Fruit fly (Drosophila melanogaster) S2 (cell line): ENCODE results near the gene CG17129.

Experiments used
- CG8478 ChIP-seq: fragments of >200 bp; optimal IDR thresholded peaks from 2 replicates; lab custom pipeline; 2018
- CTCF ChIP-seq, 2 experiments: fragments of >200 bp; optimal IDR thresholded peaks; 2 replicates each; lab custom pipeline; 2018

CG17129 gene

dm6 chr3L:696404-697054 lies 16.4 kb upstream of the CG17129 start:
- no peak for TF ChIP-seq CTCF (optimal IDR thresholded peaks at IDR 0.05; lab: Kevin White, UChicago)

DNA sequence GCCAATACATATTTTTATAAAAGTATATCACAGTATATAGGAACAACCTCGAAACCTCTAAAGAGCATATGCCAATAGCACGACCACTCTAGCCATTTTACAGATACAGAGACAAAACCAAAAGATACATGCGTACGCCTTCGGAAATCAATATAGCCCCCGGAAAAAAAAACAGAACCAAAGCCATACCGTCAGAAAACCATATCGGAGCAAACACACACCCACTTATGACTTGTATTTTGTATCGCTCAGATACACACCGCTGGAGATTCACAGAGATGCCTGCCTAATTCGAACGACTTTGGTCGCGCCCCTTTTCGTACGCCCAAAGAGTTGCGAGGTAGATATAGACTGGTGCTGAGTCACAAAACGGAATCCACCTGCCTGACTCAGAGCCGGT lies 15.4 kb upstream of the CG17129 start:
- no peak for TF ChIP-seq CTCF (optimal IDR thresholded peaks at IDR 0.05; lab: Kevin White, UChicago)
- no peak for TF ChIP-seq CG8478 (lab: Kevin White, UChicago)

- no peak for TF ChIP-seq CTCF (optimal IDR thresholded peaks at IDR 0.05; lab: Kevin White, UChicago)
- TF ChIP-seq CG8478 (lab: Kevin White, UChicago): no peak
Observed at dm6 chr3L:692699-693098, 12.6 kb upstream of the CG17129 start, which contains the start of gene Vti1a. Gene Vti1a, minus strand, starts transcription at chr3L:692919.

DNA sequence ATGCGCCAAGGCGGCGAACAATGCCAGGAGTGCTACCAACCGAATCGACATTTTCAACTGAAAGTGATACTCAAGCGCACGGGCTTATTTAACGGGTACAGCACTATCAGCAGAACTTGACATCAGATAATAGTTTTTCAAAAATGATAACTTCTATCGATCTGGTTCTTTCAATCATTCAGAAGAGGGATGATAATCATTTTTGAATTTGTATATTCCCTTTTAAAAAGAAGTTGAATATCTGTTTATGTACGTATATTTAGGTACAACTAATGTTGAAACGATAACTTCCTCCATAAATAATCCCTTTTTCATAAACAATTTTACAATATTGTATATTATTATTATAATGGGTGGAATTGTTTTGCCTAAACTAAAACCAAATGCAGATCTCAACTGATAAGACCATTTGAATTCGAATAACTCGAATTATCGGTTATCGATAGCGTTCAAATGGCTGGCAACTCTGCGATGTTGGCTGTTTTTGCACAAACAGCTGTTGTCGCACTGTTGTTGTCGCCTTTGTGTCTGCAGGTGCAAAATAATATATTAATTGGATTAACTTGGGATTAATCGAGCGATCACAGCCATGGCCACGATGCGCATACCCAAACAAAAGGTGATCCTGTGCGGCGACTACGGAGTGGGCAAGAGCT lies 10.0 kb upstream of the CG17129 start, which contains the start of the genes CG32483 and RabX6:
Gene CG32483 (minus strand): TSS at position 51 of the 656 bp plus-strand sequence.
Gene RabX6 (plus strand): TSS at position 487 of the 656 bp plus-strand sequence.
- TF ChIP-seq CTCF (optimal IDR thresholded peaks at IDR 0.05; lab: Kevin White, UChicago): peak in 1 of 2 experiments; percentile 3
- TF ChIP-seq CG8478 (lab: Kevin White, UChicago): no peak

dm6 chr3L:687858-688257 lies 7.7 kb upstream of the CG17129 start, which contains the start of gene hiro:
Gene hiro, minus strand, starts transcription at chr3L:687958.
- TF ChIP-seq CG8478 (lab: Kevin White, UChicago) (no peak), CTCF (optimal IDR thresholded peaks at IDR 0.05; lab: Kevin White, UChicago) (no peak)

DNA sequence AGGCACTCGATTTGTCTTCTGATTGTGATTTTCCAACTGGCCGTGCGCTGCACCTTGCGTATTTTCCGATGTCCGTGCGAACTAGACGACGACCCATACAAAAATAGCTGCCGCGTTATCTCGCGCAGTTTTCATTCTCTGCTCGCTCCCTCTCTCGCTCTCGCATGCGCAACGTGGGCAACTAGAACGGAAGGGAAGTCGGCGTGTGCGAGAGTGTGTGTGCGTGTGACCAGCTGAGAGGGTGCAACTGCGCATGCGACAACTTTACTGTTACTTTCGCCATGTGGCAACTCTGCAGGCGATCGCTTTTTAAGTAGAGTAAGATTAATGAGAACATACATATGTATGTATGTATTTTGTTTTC lies 5.3 kb upstream of the CG17129 start, which contains the start of gene ebd1:
Gene ebd1 (minus strand): TSS at position 109 of the 364 bp plus-strand sequence.
- TF ChIP-seq CG8478 (lab: Kevin White, UChicago) (peak; percentile 40), CTCF (optimal IDR thresholded peaks at IDR 0.05; lab: Kevin White, UChicago) (no peak)

DNA sequence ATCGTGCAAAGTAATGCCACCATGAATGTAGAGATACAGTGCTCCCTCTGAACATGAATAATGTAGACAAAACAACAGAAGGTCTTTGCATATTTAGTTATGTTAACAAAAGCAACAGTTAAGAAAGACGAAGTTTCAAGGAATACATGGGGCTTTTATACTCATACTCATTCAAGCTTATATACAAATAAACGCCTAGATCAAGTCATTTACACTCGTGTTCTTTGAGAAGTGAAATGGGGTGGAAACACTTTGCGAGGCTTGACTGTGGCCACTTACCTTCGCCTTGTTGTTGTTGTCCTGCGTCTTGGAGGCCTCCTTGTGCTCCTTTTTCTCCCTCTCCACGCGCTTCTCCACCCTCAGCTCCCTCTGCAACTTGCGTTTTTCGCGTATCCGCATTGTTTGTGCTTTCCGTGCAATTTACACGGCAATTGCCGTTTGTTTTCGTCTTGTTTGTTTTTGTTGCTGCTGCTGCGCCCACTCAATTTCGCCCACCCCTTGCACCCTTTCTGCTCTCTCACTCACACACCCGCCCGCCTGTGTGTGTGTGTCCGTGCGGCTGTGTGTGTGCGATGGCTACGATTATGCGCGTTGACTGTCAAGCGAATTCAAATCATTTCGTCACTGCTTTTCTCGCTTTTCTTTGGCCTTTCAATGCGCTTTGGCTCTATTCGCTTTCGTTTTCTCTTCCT lies 4.8 kb upstream of the CG17129 start:
- TF ChIP-seq CG8478 (lab: Kevin White, UChicago) (no peak), CTCF (optimal IDR thresholded peaks at IDR 0.05; lab: Kevin White, UChicago) (no peak)

- no peak for TF ChIP-seq CTCF (optimal IDR thresholded peaks at IDR 0.05; lab: Kevin White, UChicago)
- TF ChIP-seq CG8478 (lab: Kevin White, UChicago): no peak
Observed at dm6 chr3L:682420-682882, 2.3 kb upstream of the CG17129 start, which contains the start of gene CG3386. Gene CG3386, minus strand, starts transcription at chr3L:682470.

- TF ChIP-seq CG8478 (lab: Kevin White, UChicago) (no peak), CTCF (optimal IDR thresholded peaks at IDR 0.05; lab: Kevin White, UChicago) (no peak)
Observed at dm6 chr3L:681793-682369, 1.8 kb upstream of the CG17129 start.

- no peak for TF ChIP-seq CTCF (optimal IDR thresholded peaks at IDR 0.05; lab: Kevin White, UChicago)
- TF ChIP-seq CG8478 (lab: Kevin White, UChicago): no peak
Observed at dm6 chr3L:675856-676255, 4.3 kb downstream of the CG17129 start.

DNA sequence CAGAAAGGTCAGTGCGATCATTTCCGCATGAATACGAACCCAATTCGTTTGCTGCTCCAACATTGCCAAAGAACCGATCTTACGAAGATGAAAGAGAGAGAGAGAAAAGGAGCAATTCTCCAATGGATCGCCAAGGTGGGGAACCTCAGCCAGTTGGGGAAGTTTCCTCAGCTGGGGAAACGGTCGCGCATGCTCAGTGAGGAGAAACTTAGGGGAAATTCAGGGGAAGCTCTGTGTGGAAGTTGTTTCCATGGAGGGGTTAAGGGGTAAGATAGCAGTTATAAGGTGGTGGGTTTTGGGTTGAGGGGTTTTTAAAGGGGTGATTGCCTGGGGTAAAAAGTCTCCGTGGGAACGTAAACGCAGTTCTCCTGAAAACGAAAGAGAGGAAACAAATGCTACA lies 6.8 kb downstream of the CG17129 start:
- TF ChIP-seq CTCF (optimal IDR thresholded peaks at IDR 0.05; lab: Kevin White, UChicago) (no peak), CG8478 (lab: Kevin White, UChicago) (no peak)

DNA sequence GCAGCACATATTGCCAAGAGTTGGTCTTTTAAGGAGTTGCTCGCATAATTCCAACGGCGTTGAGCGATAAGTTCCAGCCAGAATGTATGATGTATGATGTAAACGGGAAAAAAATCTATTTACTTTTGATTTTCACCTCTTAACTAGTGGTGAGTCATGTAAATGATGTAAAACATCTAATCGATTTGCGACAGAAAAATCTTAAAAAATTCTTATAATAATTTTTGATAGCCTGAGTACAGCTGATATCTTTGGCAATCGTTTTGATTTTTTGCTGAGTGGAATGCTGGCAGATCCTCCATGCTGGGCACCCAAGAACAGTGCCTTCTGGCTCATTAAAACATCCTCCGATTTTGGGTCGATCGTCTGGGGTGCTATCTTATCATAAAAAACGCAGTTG lies 13.6 kb downstream of the CG17129 start:
- TF ChIP-seq CG8478 (lab: Kevin White, UChicago) (no peak), CTCF (optimal IDR thresholded peaks at IDR 0.05; lab: Kevin White, UChicago) (no peak)

DNA sequence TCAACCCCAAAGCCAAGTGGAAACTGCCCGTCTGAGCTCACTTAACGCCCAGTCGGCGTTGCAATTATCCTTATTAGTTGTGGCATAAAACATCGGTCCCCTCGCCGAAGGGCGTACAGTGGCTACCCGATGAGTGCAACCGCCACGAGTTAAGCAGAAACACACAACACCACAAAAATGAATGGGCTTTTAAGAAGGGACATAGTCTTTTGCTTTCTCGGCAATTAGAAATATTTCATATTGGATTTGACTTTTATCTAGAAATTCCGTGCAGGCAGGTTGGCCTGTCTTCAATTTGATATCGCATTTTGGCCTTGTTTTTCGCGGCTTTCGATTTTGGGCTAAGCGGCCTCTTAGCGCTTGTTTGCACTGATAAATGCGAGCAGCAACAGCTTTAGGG lies 16.2 kb downstream of the CG17129 start:
- TF ChIP-seq CG8478 (lab: Kevin White, UChicago): no peak
- no peak for TF ChIP-seq CTCF (optimal IDR thresholded peaks at IDR 0.05; lab: Kevin White, UChicago)

DNA sequence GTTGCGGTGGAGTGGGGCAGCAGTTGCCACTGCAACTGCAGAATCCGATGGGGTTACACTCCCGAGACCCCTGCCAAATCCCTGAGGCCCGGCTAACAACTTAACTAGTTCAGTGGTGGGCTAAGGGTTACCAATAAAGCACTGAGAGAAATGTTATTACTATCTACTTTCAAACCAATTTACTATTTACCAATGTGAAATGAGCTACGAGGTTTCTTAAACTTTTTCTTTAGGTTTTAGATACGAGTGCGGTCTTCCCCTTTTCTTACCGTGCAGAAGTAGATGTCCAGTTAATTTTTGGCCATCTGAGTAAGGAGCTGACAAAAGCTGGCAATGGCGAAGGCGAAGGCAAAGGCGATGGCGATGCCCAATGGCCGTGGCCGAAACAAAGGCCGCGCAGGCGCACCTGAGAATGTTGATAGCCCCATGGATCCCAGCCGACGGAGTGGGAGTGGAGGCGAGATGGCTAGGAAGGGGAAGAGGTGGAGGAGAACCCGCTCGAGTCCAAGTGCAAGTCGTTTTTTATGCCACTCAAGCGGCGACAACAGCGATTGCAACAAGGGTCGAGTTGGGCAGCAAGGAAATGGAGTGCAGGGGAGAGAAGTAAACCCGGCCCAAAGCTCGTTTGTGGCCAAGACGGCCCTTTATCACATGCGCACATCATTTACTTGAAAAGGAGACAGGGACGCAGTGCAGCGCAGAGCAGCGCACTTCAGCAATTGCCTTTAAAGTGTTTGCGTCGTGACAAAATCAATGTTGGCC lies 19.6 kb downstream of the CG17129 start:
- TF ChIP-seq CTCF (optimal IDR thresholded peaks at IDR 0.05; lab: Kevin White, UChicago): no peak
- no peak for TF ChIP-seq CG8478 (lab: Kevin White, UChicago)
